Worm (Caenorhabditis elegans) whole organism, L3 larva: ENCODE measurements around the gene dpy-6.
A peak's percentile ranks its signal among the peaks of the same experiment; 100 is the strongest.

Source experiments
- R02D3.7 ChIP-seq: fragments of 150-350 bp; optimal IDR thresholded peaks from 2 replicates; lab custom pipeline; 2014; ENCODE audit warnings: missing biosample characterization, missing genetic modification characterization
- ZK546.5 ChIP-seq: sonication (generic microtip); optimal IDR thresholded peaks from 2 replicates; lab custom pipeline; 2017; ENCODE audit warnings: missing biosample characterization, missing genetic modification characterization
- aly-2 ChIP-seq: fragments of 150-350 bp; optimal IDR thresholded peaks from 2 replicates; lab custom pipeline; 2014; ENCODE audit warnings: missing biosample characterization, missing genetic modification characterization
- ceh-28 ChIP-seq: fragments of 150-350 bp; optimal IDR thresholded peaks from 2 replicates; lab custom pipeline; 2014; ENCODE audit warnings: missing biosample characterization, missing genetic modification reagents, missing genetic modification characterization
- ceh-82 ChIP-seq: fragments of 150-350 bp; optimal IDR thresholded peaks from 2 replicates; lab custom pipeline; 2014; ENCODE audit warnings: missing biosample characterization, missing genetic modification characterization
- ceh-9 ChIP-seq: sonication (generic microtip); optimal IDR thresholded peaks from 2 replicates; lab custom pipeline; 2018; ENCODE audit warnings: missing biosample characterization, missing genetic modification characterization
- daf-12 ChIP-seq: fragments of 150-350 bp; optimal IDR thresholded peaks from 2 replicates; lab custom pipeline; 2014; ENCODE audit warnings: missing biosample characterization, missing genetic modification reagents, missing genetic modification characterization
- egl-27 ChIP-seq: sonication (generic microtip); optimal IDR thresholded peaks from 4 replicates; lab custom pipeline; 2017; ENCODE audit warnings: missing biosample characterization, missing genetic modification reagents, missing genetic modification characterization
- egl-5 ChIP-seq: fragments of 150-350 bp; optimal IDR thresholded peaks from 2 replicates; lab custom pipeline; 2017; ENCODE audit warnings: missing biosample characterization, missing genetic modification reagents, missing genetic modification characterization, inconsistent platforms
- elt-1 ChIP-seq: fragments of 150-350 bp; optimal IDR thresholded peaks from 2 replicates; lab custom pipeline; 2014; ENCODE audit warnings: missing biosample characterization, missing genetic modification characterization
- elt-2 ChIP-seq: sonication (generic microtip); optimal IDR thresholded peaks from 2 replicates; lab custom pipeline; 2016; ENCODE audit warnings: missing genetic modification reagents, mild to moderate bottlenecking, missing genetic modification characterization, missing compliant biosample characterization
- eor-1 ChIP-seq, 2 experiments: fragments of 150-350 bp; optimal IDR thresholded peaks; 2 replicates each; lab custom pipeline; 2014 to 2018; ENCODE audit warnings: missing biosample characterization in 2 of 2, missing genetic modification characterization in 2 of 2
- fkh-10 ChIP-seq: sonication (generic microtip); optimal IDR thresholded peaks from 2 replicates; lab custom pipeline; 2017; ENCODE audit warnings: missing biosample characterization, missing genetic modification reagents, missing genetic modification characterization
- fkh-2 ChIP-seq: fragments of 150-350 bp; optimal IDR thresholded peaks from 2 replicates; lab custom pipeline; 2014; ENCODE audit warnings: missing biosample characterization, missing genetic modification reagents, missing genetic modification characterization
- fos-1 ChIP-seq: fragments of 150-350 bp; optimal IDR thresholded peaks from 2 replicates; lab custom pipeline; 2014; ENCODE audit warnings: missing biosample characterization, missing genetic modification characterization
- lin-15B ChIP-seq: fragments of 150-350 bp; optimal IDR thresholded peaks from 2 replicates; lab custom pipeline; 2014; ENCODE audit warnings: missing biosample characterization, missing genetic modification characterization
- lin-39 ChIP-seq: fragments of 150-350 bp; optimal IDR thresholded peaks from 2 replicates; lab custom pipeline; 2018; ENCODE audit warnings: missing biosample characterization, missing genetic modification reagents, missing genetic modification characterization
- lsy-12 ChIP-seq: sonication (generic microtip); optimal IDR thresholded peaks from 2 replicates; lab custom pipeline; 2016; ENCODE audit warnings: mild to moderate bottlenecking, missing genetic modification characterization, missing compliant biosample characterization
- mdl-1 ChIP-seq: fragments of 150-350 bp; optimal IDR thresholded peaks from 2 replicates; lab custom pipeline; 2014; ENCODE audit warnings: missing biosample characterization, missing genetic modification characterization
- mml-1 ChIP-seq: fragments of 150-350 bp; sonication (generic microtip); optimal IDR thresholded peaks from 3 replicates; lab custom pipeline; 2014; ENCODE audit warnings: missing biosample characterization, missing genetic modification characterization
- nfya-1 ChIP-seq: sonication (generic microtip); optimal IDR thresholded peaks from 2 replicates; lab custom pipeline; 2017; ENCODE audit warnings: missing genetic modification characterization, mild to moderate bottlenecking, missing compliant biosample characterization, antibody characterized with exemption, moderate library complexity; ENCODE audit not compliant: insufficient read depth
- nhr-11 ChIP-seq: fragments of 150-350 bp; optimal IDR thresholded peaks from 2 replicates; lab custom pipeline; 2014; ENCODE audit warnings: missing biosample characterization, missing genetic modification characterization
- nhr-12 ChIP-seq: fragments of 150-350 bp; optimal IDR thresholded peaks from 2 replicates; lab custom pipeline; 2014; ENCODE audit warnings: missing biosample characterization, missing genetic modification characterization
- nhr-23 ChIP-seq: fragments of 150-350 bp; optimal IDR thresholded peaks from 2 replicates; lab custom pipeline; 2014; ENCODE audit warnings: missing biosample characterization, missing genetic modification reagents, missing genetic modification characterization
- nhr-237 ChIP-seq: fragments of 150-350 bp; optimal IDR thresholded peaks from 2 replicates; lab custom pipeline; 2014; ENCODE audit warnings: missing biosample characterization, missing genetic modification characterization
- nhr-25 ChIP-seq: sonication (generic microtip); optimal IDR thresholded peaks from 2 replicates; lab custom pipeline; 2017; ENCODE audit warnings: missing biosample characterization, missing genetic modification characterization
- nhr-43 ChIP-seq: sonication (generic microtip); optimal IDR thresholded peaks from 2 replicates; lab custom pipeline; 2016; ENCODE audit warnings: mild to moderate bottlenecking, missing genetic modification characterization, missing compliant biosample characterization; ENCODE audit not compliant: poor library complexity, severe bottlenecking
- nhr-67 ChIP-seq: fragments of 150-350 bp; optimal IDR thresholded peaks from 2 replicates; lab custom pipeline; 2014; ENCODE audit warnings: missing biosample characterization, missing genetic modification characterization
- nhr-77 ChIP-seq: fragments of 150-350 bp; optimal IDR thresholded peaks from 2 replicates; lab custom pipeline; 2014; ENCODE audit warnings: missing biosample characterization, missing genetic modification characterization
- pha-4 ChIP-seq: fragments of 150-350 bp; optimal IDR thresholded peaks from 2 replicates; lab custom pipeline; 2014; ENCODE audit warnings: missing biosample characterization, missing genetic modification reagents, missing genetic modification characterization
- pqm-1 ChIP-seq: fragments of 150-350 bp; optimal IDR thresholded peaks from 2 replicates; lab custom pipeline; 2017; ENCODE audit warnings: missing biosample characterization, missing genetic modification characterization, inconsistent platforms
- sea-2 ChIP-seq: fragments of 150-350 bp; sonication (generic microtip); optimal IDR thresholded peaks from 4 replicates; lab custom pipeline; 2014; ENCODE audit warnings: missing biosample characterization, missing genetic modification reagents, missing genetic modification characterization
- skn-1 ChIP-seq: fragments of 150-350 bp; optimal IDR thresholded peaks from 2 replicates; lab custom pipeline; 2014; ENCODE audit warnings: missing biosample characterization, missing genetic modification characterization
- snpc-4 ChIP-seq: fragments of 150-350 bp; optimal IDR thresholded peaks from 2 replicates; lab custom pipeline; 2014; ENCODE audit warnings: missing biosample characterization, missing genetic modification characterization
- tbx-2 ChIP-seq: sonication (generic microtip); optimal IDR thresholded peaks from 2 replicates; lab custom pipeline; 2016; ENCODE audit warnings: mild to moderate bottlenecking, missing genetic modification characterization, missing compliant biosample characterization
- unc-39 ChIP-seq: sonication (generic microtip); optimal IDR thresholded peaks from 4 replicates; lab custom pipeline; 2017; ENCODE audit warnings: missing biosample characterization, missing genetic modification characterization
- ztf-4 ChIP-seq: fragments of 150-350 bp; optimal IDR thresholded peaks from 2 replicates; lab custom pipeline; 2014; ENCODE audit warnings: missing biosample characterization, missing genetic modification characterization

dpy-6 gene

ce11 chrX:8429503-8429902 is 25.9 kb downstream of the dpy-6 start:
- TF ChIP-seq elt-1 (tag; lab: Kevin White, UChicago) (no peak), fos-1 (tag; lab: Kevin White, UChicago) (no peak), fkh-2 (no peak), lin-15B (tag; lab: Kevin White, UChicago) (no peak), R02D3.7 (no peak), lsy-12 (tag; lab: Kevin White, UChicago) (no peak), nhr-67 (tag; lab: Kevin White, UChicago) (no peak), mdl-1 (tag; lab: Kevin White, UChicago) (no peak), ceh-9 (tag; lab: Kevin White, UChicago) (no peak)

- no peak for TF ChIP-seq ceh-82
- TF ChIP-seq mdl-1 (tag; lab: Kevin White, UChicago), result no peak
- no peak for TF ChIP-seq nhr-11
- TF ChIP-seq pqm-1 (tag; lab: Kevin White, UChicago), result peak; percentile 23
- peak; percentile 42 for TF ChIP-seq pha-4 (tag; lab: Kevin White, UChicago)
- no peak for TF ChIP-seq tbx-2
- TF ChIP-seq elt-2 (tag; lab: Kevin White, UChicago), result peak; percentile 74
- no peak for TF ChIP-seq skn-1
- no peak for TF ChIP-seq lsy-12 (tag; lab: Kevin White, UChicago)
- TF ChIP-seq, all 47 proteins: peak for 3
These were observed 27.0 kb downstream of the dpy-6 start, which contains the start of gene F08F1.3 for ce11 chrX:8428319-8428888. Gene F08F1.3 (plus strand): TSS chrX:8428838.

- TF ChIP-seq nhr-77 (tag; lab: Kevin White, UChicago) (no peak), nhr-25 (peak; percentile 51)
These were observed 29.2 kb downstream of the dpy-6 start for ce11 chrX:8426160-8426712.

- TF ChIP-seq daf-12, result no peak
- TF ChIP-seq nhr-25, result peak; percentile 4
- peak; percentile 4 for TF ChIP-seq pha-4 (tag; lab: Kevin White, UChicago)
These were observed 31.2 kb downstream of the dpy-6 start for ce11 chrX:8424286-8424685.

ce11 chrX:8423633-8424032 is 31.8 kb downstream of the dpy-6 start, which contains the start of gene tth-1:
Gene tth-1 (minus strand): TSS chrX:8423733.
- no peak for TF ChIP-seq fkh-2
- no peak for TF ChIP-seq ceh-9 (tag; lab: Kevin White, UChicago)
- TF ChIP-seq fos-1 (tag; lab: Kevin White, UChicago), result no peak
- no peak for TF ChIP-seq nhr-12 (tag; lab: Kevin White, UChicago)
- TF ChIP-seq ceh-82, result no peak
- no peak for TF ChIP-seq nhr-67 (tag; lab: Kevin White, UChicago)
- no peak for TF ChIP-seq ZK546.5 (tag; lab: Kevin White, UChicago)
- no peak for TF ChIP-seq nhr-237
- TF ChIP-seq skn-1, result no peak
- TF ChIP-seq lin-39 (tag; lab: Kevin White, UChicago), result no peak
- no peak for TF ChIP-seq sea-2
- TF ChIP-seq lin-15B (tag; lab: Kevin White, UChicago), result no peak
- no peak for TF ChIP-seq pqm-1 (tag; lab: Kevin White, UChicago)

ce11 chrX:8423199-8423598 is 32.2 kb downstream of the dpy-6 start:
- TF ChIP-seq pqm-1 (tag; lab: Kevin White, UChicago) (peak; percentile 71), pha-4 (tag; lab: Kevin White, UChicago) (peak; percentile 33), lin-15B (tag; lab: Kevin White, UChicago) (no peak), elt-2 (tag; lab: Kevin White, UChicago) (peak; percentile 52)

- TF ChIP-seq egl-27, result no peak
- peak; percentile 70 for TF ChIP-seq nfya-1 (tag; lab: Kevin White, UChicago)
- peak; percentile 53 for TF ChIP-seq lin-15B (tag; lab: Kevin White, UChicago)
- TF ChIP-seq pqm-1 (tag; lab: Kevin White, UChicago), result no peak
- no peak for TF ChIP-seq egl-5 (tag; lab: Kevin White, UChicago)
- no peak for TF ChIP-seq unc-39 (tag; lab: Kevin White, UChicago)
- TF ChIP-seq nhr-23, result peak; percentile 78
- TF ChIP-seq fkh-2, result no peak
- peak; percentile 9 for TF ChIP-seq ceh-28
- no peak for TF ChIP-seq sea-2
- peak; percentile 45 for TF ChIP-seq elt-2 (tag; lab: Kevin White, UChicago)
- no peak for TF ChIP-seq aly-2 (tag; lab: Kevin White, UChicago)
- TF ChIP-seq nhr-67 (tag; lab: Kevin White, UChicago), result no peak
- no peak for TF ChIP-seq fkh-10
- no peak for TF ChIP-seq mml-1 (tag; lab: Kevin White, UChicago)
- TF ChIP-seq ztf-4 (tag; lab: Kevin White, UChicago), result no peak
- peak; percentile 62 for TF ChIP-seq snpc-4 (tag; lab: Kevin White, UChicago)
- TF ChIP-seq nhr-11, result no peak
- TF ChIP-seq lin-39 (tag; lab: Kevin White, UChicago), result peak; percentile 69
- no peak for TF ChIP-seq eor-1 (tag; optimal IDR thresholded peaks at IDR 0.05; lab: Kevin White, UChicago)
- TF ChIP-seq nhr-25, result peak; percentile 28
- TF ChIP-seq skn-1, result no peak
- TF ChIP-seq R02D3.7, result peak; percentile 93
- no peak for TF ChIP-seq nhr-43 (tag; lab: Kevin White, UChicago)
These were observed 33.4 kb downstream of the dpy-6 start, which contains the start of gene tag-123 for ce11 chrX:8422020-8422419. Gene tag-123 (minus strand): TSS chrX:8422055.
